Worm (Caenorhabditis elegans) whole organism, L1 larva: ENCODE measurements around the gene F32H5.4.

Experiments used
- elt-3 ChIP-seq, 6 experiments: fragments of 150-350 bp in 1 of 6; sonication (generic microtip); optimal IDR thresholded peaks; 2 replicates each; lab custom pipeline; 2017 to 2018; ENCODE audit warnings: missing biosample characterization in 6 of 6, missing genetic modification characterization in 6 of 6, inconsistent platforms in 1 of 6
- fkh-10 ChIP-seq: sonication (generic microtip); optimal IDR thresholded peaks from 2 replicates; lab custom pipeline; 2017; ENCODE audit warnings: missing biosample characterization, missing genetic modification reagents, missing genetic modification characterization
- fkh-8 ChIP-seq: sonication (generic microtip); optimal IDR thresholded peaks from 2 replicates; lab custom pipeline; 2016; ENCODE audit warnings: mild to moderate bottlenecking, missing genetic modification characterization, missing compliant biosample characterization
- nhr-11 ChIP-seq: fragments of 150-350 bp; optimal IDR thresholded peaks from 2 replicates; lab custom pipeline; 2014; ENCODE audit warnings: missing biosample characterization, missing genetic modification characterization
- sptf-1 ChIP-seq: fragments of 150-350 bp; optimal IDR thresholded peaks from 2 replicates; lab custom pipeline; 2014; ENCODE audit warnings: missing biosample characterization, missing genetic modification characterization
- tbx-2 ChIP-seq: sonication (generic microtip); optimal IDR thresholded peaks from 2 replicates; lab custom pipeline; 2016; ENCODE audit warnings: missing genetic modification characterization, missing compliant biosample characterization

DNA sequence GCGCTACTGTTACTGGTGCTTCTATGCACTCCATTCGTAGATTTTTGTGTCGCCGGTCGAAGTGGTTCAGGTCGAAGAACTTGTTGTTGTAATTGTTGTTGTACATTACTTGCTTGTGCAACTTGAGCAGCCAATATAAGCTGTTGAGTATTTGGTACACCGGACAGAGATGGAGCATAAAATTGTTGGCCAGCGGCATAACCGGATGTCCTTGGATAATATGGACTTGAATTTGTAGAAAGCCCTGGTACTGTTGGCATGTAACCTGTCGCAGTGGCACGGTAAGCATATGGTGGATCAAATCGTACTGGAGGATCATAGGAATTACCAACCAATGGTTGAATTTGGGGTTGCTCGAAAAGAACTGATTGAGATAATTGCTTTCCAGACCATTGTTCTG is 28.6 kb downstream of the F32H5.4 start:
- no peak for TF ChIP-seq fkh-10 (GFP tag; lab: Kevin White, UChicago)
- no peak for TF ChIP-seq elt-3 (tag; optimal IDR thresholded peaks at IDR 0.05; lab: Kevin White, UChicago)
- no peak for TF ChIP-seq tbx-2
- TF ChIP-seq nhr-11: no peak
- no peak for TF ChIP-seq sptf-1
- no peak for TF ChIP-seq fkh-8 (tag; lab: Kevin White, UChicago)
